Worm (Caenorhabditis elegans) whole organism, L2 larva: Measurements from ENCODE around the gene ZK686.3.

Experiments used
- dmd-4 ChIP-seq: sonication (generic microtip); optimal IDR thresholded peaks from 2 replicates; lab custom pipeline; 2017; ENCODE audit warnings: missing biosample characterization, missing genetic modification characterization
- elt-1 ChIP-seq: fragments of 150-350 bp; optimal IDR thresholded peaks from 2 replicates; lab custom pipeline; 2014; ENCODE audit warnings: missing biosample characterization, missing genetic modification characterization
- mab-5 ChIP-seq: fragments of 150-350 bp; optimal IDR thresholded peaks from 2 replicates; lab custom pipeline; 2014; ENCODE audit warnings: missing biosample characterization, missing genetic modification characterization
- mdl-1 ChIP-seq, 2 experiments: fragments of 150-350 bp in 1 of 2; sonication (generic microtip) in 1 of 2; optimal IDR thresholded peaks; 2 replicates each; lab custom pipeline; 2017; ENCODE audit warnings: missing biosample characterization in 2 of 2, missing genetic modification characterization in 2 of 2
- nhr-10 ChIP-seq: sonication (generic microtip); optimal IDR thresholded peaks from 2 replicates; lab custom pipeline; 2017; ENCODE audit warnings: missing biosample characterization, missing genetic modification characterization
- nhr-12 ChIP-seq: fragments of 150-350 bp; optimal IDR thresholded peaks from 2 replicates; lab custom pipeline; 2014; ENCODE audit warnings: missing biosample characterization, missing genetic modification characterization
- nhr-23 ChIP-seq: fragments of 150-350 bp; optimal IDR thresholded peaks from 2 replicates; lab custom pipeline; 2014; ENCODE audit warnings: missing biosample characterization, missing genetic modification reagents, missing genetic modification characterization
- nhr-25 ChIP-seq: fragments of 150-350 bp; sonication (generic microtip); optimal IDR thresholded peaks from 3 replicates; lab custom pipeline; 2014; ENCODE audit warnings: missing biosample characterization, missing genetic modification characterization
- nhr-6 ChIP-seq: fragments of 150-350 bp; optimal IDR thresholded peaks from 2 replicates; lab custom pipeline; 2014; ENCODE audit warnings: missing biosample characterization, missing genetic modification characterization
- nhr-77 ChIP-seq: fragments of 150-350 bp; optimal IDR thresholded peaks from 2 replicates; lab custom pipeline; 2014; ENCODE audit warnings: missing biosample characterization, missing genetic modification characterization
- sem-4 ChIP-seq: fragments of 150-350 bp; optimal IDR thresholded peaks from 2 replicates; lab custom pipeline; 2014; ENCODE audit warnings: missing biosample characterization, missing genetic modification reagents, missing genetic modification characterization
- skn-1 ChIP-seq: sonication (generic microtip); optimal IDR thresholded peaks from 2 replicates; lab custom pipeline; 2017; ENCODE audit warnings: missing biosample characterization, missing genetic modification characterization
- zag-1 ChIP-seq: fragments of 150-350 bp; optimal IDR thresholded peaks from 2 replicates; lab custom pipeline; 2014; ENCODE audit warnings: missing biosample characterization, missing genetic modification characterization
- ztf-11 ChIP-seq: sonication (generic microtip); optimal IDR thresholded peaks from 2 replicates; lab custom pipeline; 2017; ENCODE audit warnings: missing biosample characterization, missing genetic modification characterization

- no peak for TF ChIP-seq nhr-12
- TF ChIP-seq nhr-6 (tag; lab: Kevin White, UChicago), result no peak
- no peak for TF ChIP-seq sem-4
- TF ChIP-seq dmd-4 (tag; lab: Kevin White, UChicago), result no peak
- no peak for TF ChIP-seq skn-1 (tag; lab: Kevin White, UChicago)
- no peak for TF ChIP-seq ztf-11 (tag; lab: Kevin White, UChicago)
- TF ChIP-seq nhr-23 (tag; lab: Kevin White, UChicago), result no peak
- no peak for TF ChIP-seq nhr-77 (tag; lab: Kevin White, UChicago)
- TF ChIP-seq nhr-10 (tag; lab: Kevin White, UChicago), result no peak
- TF ChIP-seq mab-5 (tag; lab: Kevin White, UChicago), result no peak
- TF ChIP-seq zag-1, result no peak
- no peak for TF ChIP-seq nhr-25 (tag; lab: Kevin White, UChicago)
- no peak for TF ChIP-seq elt-1 (tag; lab: Kevin White, UChicago)
- TF ChIP-seq mdl-1 (tag; optimal IDR thresholded peaks at IDR 0.05; lab: Kevin White, UChicago), result no peak
Observed at ce11 chrIII:7763503-7763902, 5.4 kb downstream of the ZK686.3 start, which contains the start of gene mtx-2.
